Worm (Caenorhabditis elegans) whole organism, L4 larva: ENCODE data around the gene M04C3.5.

Experiments
- F49E8.2 ChIP-seq: sonication (generic microtip); optimal IDR thresholded peaks from 2 replicates; lab custom pipeline; 2016; ENCODE audit warnings: missing compliant biosample characterization, mild to moderate bottlenecking, missing genetic modification characterization, borderline replicate concordance
- T20F7.1 ChIP-seq: fragments of 200-800 bp; sonication (Bioruptor generic); optimal IDR thresholded peaks from 2 replicates; lab custom pipeline; 2018; ENCODE audit warnings: mild to moderate bottlenecking, missing genetic modification characterization, missing compliant biosample characterization
- Y105C5A.15 ChIP-seq: fragments of 200-800 bp; sonication (Bioruptor generic); IDR thresholded peaks from 2 replicates; pipeline ENCODE4 v1.3.6; 2022; ENCODE audit warnings: missing genetic modification characterization, missing compliant biosample characterization
- Y48G9A.11 ChIP-seq: fragments of 200-800 bp; sonication (Bioruptor generic); IDR thresholded peaks from 2 replicates; pipeline ENCODE4 v1.3.6; 2022; ENCODE audit warnings: missing genetic modification reagents, missing genetic modification characterization, missing compliant biosample characterization
- ZK337.2 ChIP-seq: fragments of 200-800 bp; sonication (Bioruptor generic); IDR thresholded peaks from 2 replicates; pipeline ENCODE4 v1.3.6; 2022; ENCODE audit warnings: missing genetic modification reagents, missing genetic modification characterization, missing compliant biosample characterization
- aha-1 ChIP-seq: fragments of 150-350 bp; peaks from one replicate; lab custom pipeline; 2014; ENCODE audit warnings: missing biosample characterization, missing genetic modification characterization
- ceh-28 ChIP-seq: fragments of 150-350 bp; optimal IDR thresholded peaks from 2 replicates; lab custom pipeline; 2014; ENCODE audit warnings: missing biosample characterization, missing genetic modification reagents, missing genetic modification characterization
- ceh-44 ChIP-seq: fragments of 200-800 bp; sonication (Bioruptor generic); IDR thresholded peaks from 2 replicates; pipeline ENCODE4 v1.3.6; 2022; ENCODE audit warnings: missing genetic modification reagents, missing genetic modification characterization, missing compliant biosample characterization
- ceh-62 ChIP-seq: sonication (generic microtip); optimal IDR thresholded peaks from 2 replicates; lab custom pipeline; 2017; ENCODE audit warnings: missing biosample characterization, missing genetic modification characterization
- cey-2 ChIP-seq: sonication (generic microtip); optimal IDR thresholded peaks from 3 replicates; lab custom pipeline; 2017; ENCODE audit warnings: missing genetic modification characterization, mild to moderate bottlenecking, missing compliant biosample characterization, antibody characterized with exemption, borderline replicate concordance; ENCODE audit not compliant: insufficient read depth
- dmd-8 ChIP-seq: fragments of 200-800 bp; sonication (Bioruptor generic); IDR thresholded peaks from 2 replicates; pipeline ENCODE4 v1.3.6; 2022; ENCODE audit warnings: missing genetic modification characterization, missing compliant biosample characterization
- fkh-10 ChIP-seq: fragments of 150-350 bp; optimal IDR thresholded peaks from 2 replicates; lab custom pipeline; 2014; ENCODE audit warnings: missing biosample characterization, missing genetic modification reagents, missing genetic modification characterization
- hlh-11 ChIP-seq: fragments of 200-800 bp; sonication (Bioruptor generic); optimal IDR thresholded peaks from 2 replicates; lab custom pipeline; 2018; ENCODE audit warnings: mild to moderate bottlenecking, missing genetic modification characterization, missing compliant biosample characterization
- lim-7 ChIP-seq: fragments of 200-800 bp; sonication (Bioruptor generic); IDR thresholded peaks from 2 replicates; pipeline ENCODE4 v1.3.6; 2022; ENCODE audit warnings: missing genetic modification characterization, missing compliant biosample characterization
- lin-1 ChIP-seq: fragments of 200-800 bp; sonication (Bioruptor generic); IDR thresholded peaks from 2 replicates; pipeline ENCODE4 v1.3.6; 2022; ENCODE audit warnings: missing genetic modification reagents, missing genetic modification characterization, missing compliant biosample characterization
- lin-15B ChIP-seq: fragments of 150-350 bp; sonication (generic microtip); optimal IDR thresholded peaks from 3 replicates; lab custom pipeline; 2014; ENCODE audit warnings: missing biosample characterization, missing genetic modification characterization
- lin-29 ChIP-seq: fragments of 200-800 bp; sonication (Bioruptor generic); IDR thresholded peaks from 2 replicates; pipeline ENCODE4 v1.3.6; 2022; ENCODE audit warnings: missing genetic modification reagents, missing genetic modification characterization, missing compliant biosample characterization
- lin-39 ChIP-seq: fragments of 150-350 bp; optimal IDR thresholded peaks from 2 replicates; lab custom pipeline; 2014; ENCODE audit warnings: missing biosample characterization, missing genetic modification reagents, missing genetic modification characterization
- madf-9 ChIP-seq: fragments of 200-800 bp; sonication (Bioruptor generic); conservative IDR thresholded peaks from 2 replicates; pipeline ENCODE4 v1.3.6; 2022; ENCODE audit warnings: missing genetic modification reagents, missing genetic modification characterization, missing compliant biosample characterization
- nhr-25 ChIP-seq: sonication (generic microtip); optimal IDR thresholded peaks from 2 replicates; lab custom pipeline; 2017; ENCODE audit warnings: missing genetic modification characterization, mild to moderate bottlenecking, missing compliant biosample characterization, antibody characterized with exemption, moderate library complexity, borderline replicate concordance; ENCODE audit not compliant: insufficient read depth
- nhr-28 ChIP-seq: fragments of 150-350 bp; optimal IDR thresholded peaks from 2 replicates; lab custom pipeline; 2014; ENCODE audit warnings: missing biosample characterization, missing genetic modification characterization
- nhr-77 ChIP-seq: fragments of 150-350 bp; optimal IDR thresholded peaks from 2 replicates; lab custom pipeline; 2014; ENCODE audit warnings: missing biosample characterization, missing genetic modification characterization
- set-16 ChIP-seq: fragments of 200-800 bp; sonication (Bioruptor generic); IDR thresholded peaks from 2 replicates; pipeline ENCODE4 v1.3.6; 2022; ENCODE audit warnings: missing genetic modification reagents, missing genetic modification characterization, missing compliant biosample characterization
- snpc-1.2 ChIP-seq: fragments of 200-800 bp; sonication (Bioruptor generic); IDR thresholded peaks from 2 replicates; pipeline ENCODE4 v1.3.6; 2022; ENCODE audit warnings: missing genetic modification reagents, missing genetic modification characterization, missing compliant biosample characterization
- snpc-4 ChIP-seq: fragments of 150-350 bp; optimal IDR thresholded peaks from 2 replicates; lab custom pipeline; 2014; ENCODE audit warnings: missing biosample characterization, missing genetic modification characterization
- vab-7 ChIP-seq: fragments of 200-800 bp; sonication (Bioruptor generic); IDR thresholded peaks from 2 replicates; pipeline ENCODE4 v1.3.6; 2022; ENCODE audit warnings: missing genetic modification reagents, missing genetic modification characterization, missing compliant biosample characterization
- zfp-2 ChIP-seq: sonication (generic microtip); optimal IDR thresholded peaks from 2 replicates; lab custom pipeline; 2016; ENCODE audit warnings: mild to moderate bottlenecking, missing genetic modification characterization, missing compliant biosample characterization
- ztf-11 ChIP-seq: fragments of 150-350 bp; optimal IDR thresholded peaks from 2 replicates; lab custom pipeline; 2014; ENCODE audit warnings: missing biosample characterization, missing genetic modification characterization

M04C3.5 gene

ce11 chrV:19468083-19468482 lies 18.6 kb downstream of the M04C3.5 start, which contains the start of gene Y43F8B.12:
Y43F8B.12 (plus strand) TSS chrV:19468383.
- TF ChIP-seq F49E8.2 (tag; lab: Kevin White, UChicago) (no peak), ceh-28 (tag; lab: Kevin White, UChicago) (no peak), snpc-4 (tag; lab: Kevin White, UChicago) (no peak), nhr-28 (tag; lab: Kevin White, UChicago) (no peak), ceh-62 (tag; lab: Kevin White, UChicago) (no peak), hlh-11 (tag; lab: Kevin White, UChicago) (no peak), T20F7.1 (no peak), ztf-11 (tag; lab: Kevin White, UChicago) (no peak), lin-15B (tag; lab: Kevin White, UChicago) (no peak), dmd-8 (GFP tag; lab: Robert Waterston, UW) (no peak), nhr-77 (no peak), fkh-10 (GFP tag; lab: Kevin White, UChicago) (no peak), vab-7 (GFP tag; lab: Robert Waterston, UW) (no peak), lin-39 (tag; lab: Kevin White, UChicago) (no peak), Y105C5A.15 (GFP tag; lab: Robert Waterston, UW) (no peak), cey-2 (tag; lab: Kevin White, UChicago) (no peak), lim-7 (GFP tag; lab: Robert Waterston, UW) (no peak)
- TF ChIP-seq, all 104 proteins: peak for 0

DNA sequence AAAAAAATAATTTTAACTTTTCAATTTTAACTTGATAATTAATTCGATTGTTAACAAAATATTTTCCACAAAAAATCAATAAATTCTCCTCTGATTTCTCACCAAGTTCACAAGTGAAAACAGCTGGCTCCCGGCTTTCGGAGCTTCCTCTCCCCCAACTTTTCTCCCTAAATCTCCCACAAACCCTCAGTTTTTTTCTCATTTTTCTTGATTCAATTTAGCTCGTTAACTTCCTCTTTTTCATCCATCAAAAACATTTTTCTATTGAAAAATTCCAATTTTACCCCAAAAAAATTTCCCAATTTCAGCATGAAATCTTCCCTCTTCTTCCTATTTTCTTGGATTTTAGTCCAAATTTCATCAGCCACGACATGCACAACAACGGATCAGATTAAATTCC lies 20.9 kb downstream of the M04C3.5 start, which contains the start of gene Y43F8B.11:
TSS of gene Y43F8B.11 (plus strand) at position 301 of the 400 bp plus-strand sequence.
- TF ChIP-seq aha-1 (tag; lab: Kevin White, UChicago): peak; percentile 62
- no peak for TF ChIP-seq snpc-1.2 (GFP tag; lab: Robert Waterston, UW)

DNA sequence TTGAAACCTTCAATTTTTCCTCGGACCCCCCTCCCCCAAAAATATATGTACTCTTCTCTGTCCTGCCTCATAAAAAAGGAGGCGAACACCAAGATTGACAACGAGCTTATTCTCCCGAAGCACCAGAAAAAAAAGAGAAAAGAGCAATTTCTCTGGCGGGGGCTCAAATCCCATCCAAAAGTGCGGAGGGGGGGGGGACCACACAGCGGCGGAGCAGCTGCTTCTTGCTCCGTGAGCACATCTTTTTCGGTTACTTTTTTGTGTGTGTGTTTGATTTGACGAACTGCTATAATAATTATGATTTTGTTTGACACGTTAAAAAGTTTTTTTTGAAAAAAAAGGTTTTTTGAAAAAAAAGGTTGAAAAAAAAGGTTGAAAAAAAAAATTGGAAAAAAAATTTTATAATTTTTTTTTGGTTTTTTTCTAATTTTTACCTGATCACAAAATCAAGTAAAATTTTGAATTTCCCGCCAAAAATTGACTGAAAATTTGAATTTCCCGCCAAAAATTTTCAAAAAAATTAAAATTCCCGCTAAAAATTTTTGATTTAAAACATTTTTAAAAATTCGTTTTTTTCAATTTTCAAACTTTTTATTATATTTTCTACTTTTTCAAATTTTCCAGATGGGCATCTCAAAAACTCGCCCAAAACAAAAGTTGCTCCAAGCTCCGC lies 24.4 kb downstream of the M04C3.5 start, which contains the start of gene Y43F8B.10:
TSS of gene Y43F8B.10 (plus strand) at position 623 of the 673 bp plus-strand sequence.
- TF ChIP-seq set-16 (GFP tag; lab: Robert Waterston, UW): peak; percentile 52; the same call in 1 of the 2 replicates
- TF ChIP-seq madf-9 (GFP tag; lab: Robert Waterston, UW): no peak
- TF ChIP-seq ceh-44 (GFP tag; lab: Robert Waterston, UW): no peak

ce11 chrV:19477302-19477701 lies 27.8 kb downstream of the M04C3.5 start:
- TF ChIP-seq lin-29 (GFP tag; lab: Robert Waterston, UW) (no peak), lin-1 (GFP tag; lab: Robert Waterston, UW) (no peak), zfp-2 (tag; lab: Kevin White, UChicago) (no peak)

DNA sequence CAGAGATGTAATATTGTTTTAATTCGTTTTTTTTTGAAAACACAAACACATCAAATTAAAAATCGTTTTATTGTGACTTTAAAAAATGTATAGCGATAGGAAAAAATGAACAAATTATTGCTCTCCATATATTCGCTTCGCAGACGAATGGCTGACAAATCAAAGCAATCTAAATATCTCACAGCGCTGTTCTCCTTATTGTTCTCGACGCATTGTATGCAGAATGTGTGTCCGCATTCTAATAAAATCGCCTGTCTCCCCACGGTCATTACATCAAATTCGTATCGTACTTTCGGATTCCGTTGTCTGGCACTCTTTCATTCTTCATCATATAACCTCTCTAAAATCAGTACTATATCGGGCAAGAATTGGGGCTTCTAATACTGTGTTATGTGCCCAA lies 28.3 kb downstream of the M04C3.5 start, which contains the start of gene Y43F8B.9:
TSS of gene Y43F8B.9 (plus strand) at position 301 of the 400 bp plus-strand sequence.
- TF ChIP-seq madf-9 (GFP tag; lab: Robert Waterston, UW): no peak
- TF ChIP-seq nhr-25: no peak
- no peak for TF ChIP-seq Y48G9A.11 (GFP tag; lab: Robert Waterston, UW)

- TF ChIP-seq aha-1 (tag; lab: Kevin White, UChicago) (peak; percentile 68), ZK337.2 (GFP tag; lab: Robert Waterston, UW) (no peak)
Measured at ce11 chrV:19482535-19482934, 33.0 kb downstream of the M04C3.5 start, which contains the start of gene Y43F8B.22. Y43F8B.22 (plus strand) TSS chrV:19482835.
